Worm (Caenorhabditis elegans) whole organism, early embryonic: ENCODE measurements around the gene pqn-82.

Source experiments
- B0310.2 ChIP-seq: sonication (generic microtip); optimal IDR thresholded peaks from 2 replicates; lab custom pipeline; 2016; ENCODE audit warnings: mild to moderate bottlenecking, missing genetic modification characterization, missing compliant biosample characterization
- F13C5.2 ChIP-seq: sonication (generic microtip); optimal IDR thresholded peaks from 2 replicates; lab custom pipeline; 2017; ENCODE audit warnings: mild to moderate bottlenecking, missing genetic modification characterization, inconsistent platforms, missing compliant biosample characterization
- aly-1 ChIP-seq: sonication (generic microtip); optimal IDR thresholded peaks from 2 replicates; lab custom pipeline; 2016; ENCODE audit warnings: missing genetic modification characterization, missing compliant biosample characterization
- ama-1 ChIP-seq: fragments of 150-350 bp; optimal IDR thresholded peaks from 2 replicates; lab custom pipeline; 2014
- ceh-13 ChIP-seq: fragments of 200-800 bp; sonication (Bioruptor generic); optimal IDR thresholded peaks from 2 replicates; lab custom pipeline; 2018; ENCODE audit warnings: mild to moderate bottlenecking, missing genetic modification characterization, missing compliant biosample characterization
- ceh-36 ChIP-seq: sonication (generic microtip); optimal IDR thresholded peaks from 2 replicates; lab custom pipeline; 2016; ENCODE audit warnings: missing genetic modification characterization, inconsistent platforms, missing compliant biosample characterization
- ets-7 ChIP-seq: sonication (generic microtip); optimal IDR thresholded peaks from 2 replicates; lab custom pipeline; 2016; ENCODE audit warnings: missing genotype, missing genetic modification characterization, missing compliant biosample characterization
- flt-1 ChIP-seq: fragments of 200-800 bp; sonication (Bioruptor generic); IDR thresholded peaks from 2 replicates; pipeline ENCODE4 v1.3.6; 2022; ENCODE audit warnings: missing genetic modification characterization, missing compliant biosample characterization
- hmbx-1 ChIP-seq: sonication (generic microtip); optimal IDR thresholded peaks from 2 replicates; lab custom pipeline; 2016; ENCODE audit warnings: mild to moderate bottlenecking, missing genetic modification characterization, missing compliant biosample characterization
- hmg-4 ChIP-seq: fragments of 200-800 bp; sonication (Bioruptor generic); optimal IDR thresholded peaks from 2 replicates; lab custom pipeline; 2018; ENCODE audit warnings: mild to moderate bottlenecking, missing genetic modification characterization, missing compliant biosample characterization
- hnd-1 ChIP-seq: sonication (generic microtip); optimal IDR thresholded peaks from 2 replicates; lab custom pipeline; 2016; ENCODE audit warnings: missing genetic modification characterization, missing compliant biosample characterization
- pes-1 ChIP-seq: fragments of 200-800 bp; sonication (Bioruptor generic); IDR thresholded peaks from 2 replicates; pipeline ENCODE4 v1.3.6; 2022; ENCODE audit warnings: missing genetic modification reagents, missing genetic modification characterization, missing compliant biosample characterization
- scrt-1 ChIP-seq: fragments of 200-800 bp; sonication (Bioruptor generic); IDR thresholded peaks from 2 replicates; pipeline ENCODE4 v1.3.6; 2022; ENCODE audit warnings: missing genetic modification characterization, missing compliant biosample characterization
- sea-1 ChIP-seq: fragments of 200-800 bp; sonication (Bioruptor generic); conservative IDR thresholded peaks from 2 replicates; pipeline ENCODE4 v1.3.6; 2022; ENCODE audit warnings: missing genetic modification characterization, missing compliant biosample characterization
- tbx-11 ChIP-seq: fragments of 200-800 bp; sonication (Bioruptor generic); IDR thresholded peaks from 2 replicates; pipeline ENCODE4 v1.3.6; 2022; ENCODE audit warnings: missing genetic modification characterization, missing compliant biosample characterization
- tbx-37 ChIP-seq: fragments of 200-800 bp; sonication (Bioruptor generic); conservative IDR thresholded peaks from 2 replicates; pipeline ENCODE4 v1.3.6; 2022; ENCODE audit warnings: missing genetic modification reagents, missing genetic modification characterization, missing compliant biosample characterization
- tra-4 ChIP-seq: sonication (generic microtip); optimal IDR thresholded peaks from 2 replicates; lab custom pipeline; 2017; ENCODE audit warnings: missing genetic modification characterization, missing compliant biosample characterization

Gene pqn-82

DNA sequence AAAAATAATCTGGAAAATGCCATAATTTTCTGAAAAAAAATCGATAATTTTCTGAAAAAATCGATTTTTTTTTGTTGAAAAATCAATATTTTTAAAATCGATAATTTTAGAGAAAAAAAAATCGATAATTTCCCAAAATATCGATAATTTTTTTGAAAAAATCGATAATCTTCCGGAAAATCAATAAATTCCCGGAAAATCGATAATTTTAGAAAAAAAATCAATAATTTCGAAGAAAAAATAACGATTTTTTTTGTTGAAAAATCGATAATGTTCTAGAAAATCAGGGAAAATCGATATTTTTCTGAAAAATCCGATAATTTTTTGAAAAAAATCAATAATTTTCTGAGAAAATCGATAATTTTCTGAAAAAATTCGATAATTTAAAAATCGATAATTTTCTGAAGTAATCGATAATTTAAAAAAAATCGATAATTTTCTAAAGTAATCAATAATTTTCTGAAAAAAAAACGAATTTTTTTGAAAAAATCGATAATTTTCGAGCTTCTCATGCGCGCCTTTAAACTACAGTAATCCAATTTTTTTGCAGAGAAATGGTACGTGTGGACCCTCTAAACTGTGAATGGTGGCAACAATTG is 27.5 kb downstream of the pqn-82 start:
- TF ChIP-seq hnd-1 (tag; lab: Kevin White, UChicago): no peak
- no peak for TF ChIP-seq scrt-1 (GFP tag; lab: Robert Waterston, UW)
- no peak for TF ChIP-seq ceh-13 (GFP tag; lab: Kevin White, UChicago)

DNA sequence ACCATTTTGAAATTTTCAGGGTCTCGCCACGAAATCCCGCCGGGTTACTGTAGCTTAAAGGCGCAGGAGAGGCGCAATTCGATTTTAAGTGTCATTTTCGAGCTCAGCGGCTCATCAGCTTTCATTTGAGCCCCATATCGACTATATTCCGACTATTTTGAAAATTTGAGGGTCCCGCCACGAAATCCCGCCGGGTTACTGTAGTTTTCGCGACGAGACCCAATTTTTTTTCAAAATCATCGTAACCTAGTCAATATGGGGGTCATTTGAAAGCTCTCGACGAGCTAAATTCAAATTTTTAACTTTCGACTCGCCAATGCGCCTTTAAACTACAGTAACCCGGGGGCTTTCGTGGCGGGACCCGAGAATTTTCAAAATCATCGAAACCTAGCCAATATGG is 28.3 kb downstream of the pqn-82 start:
- TF ChIP-seq aly-1 (tag; lab: Kevin White, UChicago) (no peak), sea-1 (GFP tag; lab: Robert Waterston, UW) (no peak), ama-1 (lab: Kevin White, UChicago) (no peak), tbx-37 (GFP tag; lab: Robert Waterston, UW) (no peak), tra-4 (tag; lab: Kevin White, UChicago) (no peak), ceh-13 (GFP tag; lab: Kevin White, UChicago) (no peak), hmbx-1 (no peak), scrt-1 (GFP tag; lab: Robert Waterston, UW) (no peak), tbx-11 (GFP tag; lab: Robert Waterston, UW) (no peak), B0310.2 (tag; lab: Kevin White, UChicago) (no peak), pes-1 (GFP tag; lab: Robert Waterston, UW) (no peak), hnd-1 (tag; lab: Kevin White, UChicago) (no peak), hmg-4 (no peak), flt-1 (GFP tag; lab: Robert Waterston, UW) (no peak), ceh-36 (tag; lab: Kevin White, UChicago) (no peak), ets-7 (no peak)

DNA sequence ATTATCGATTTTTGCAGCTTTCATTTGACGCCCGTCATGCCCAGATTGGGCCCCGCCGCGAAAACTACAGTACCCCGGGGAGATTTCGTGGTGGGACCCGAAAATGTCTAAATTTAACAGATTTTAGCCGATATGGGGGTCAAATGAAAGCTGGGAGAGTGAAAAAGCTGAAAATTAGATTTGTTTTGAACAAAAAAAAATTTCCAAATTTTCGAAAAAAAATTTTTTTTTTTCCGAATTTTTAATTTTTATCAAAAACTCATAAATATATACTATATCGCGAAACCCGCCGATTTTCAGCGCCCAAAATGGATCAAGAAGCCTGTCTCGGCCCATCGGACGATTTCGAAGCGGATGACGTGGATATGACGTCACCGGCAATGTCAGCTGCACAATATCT is 29.2 kb downstream of the pqn-82 start, which contains the start of gene smi-1:
Gene smi-1, plus strand, starts transcription at position 301 of the 400 bp plus-strand sequence.
- no peak for TF ChIP-seq pes-1 (GFP tag; lab: Robert Waterston, UW)
- no peak for TF ChIP-seq hnd-1 (tag; lab: Kevin White, UChicago)
- TF ChIP-seq ets-7: no peak
- TF ChIP-seq scrt-1 (GFP tag; lab: Robert Waterston, UW): no peak
- TF ChIP-seq ceh-13 (GFP tag; lab: Kevin White, UChicago): no peak
- TF ChIP-seq flt-1 (GFP tag; lab: Robert Waterston, UW): no peak
- no peak for TF ChIP-seq ceh-36 (tag; lab: Kevin White, UChicago)
- no peak for TF ChIP-seq tra-4 (tag; lab: Kevin White, UChicago)
- TF ChIP-seq sea-1 (GFP tag; lab: Robert Waterston, UW): no peak
- TF ChIP-seq tbx-37 (GFP tag; lab: Robert Waterston, UW): no peak
- no peak for TF ChIP-seq tbx-11 (GFP tag; lab: Robert Waterston, UW)
- TF ChIP-seq B0310.2 (tag; lab: Kevin White, UChicago): no peak
- no peak for TF ChIP-seq aly-1 (tag; lab: Kevin White, UChicago)
- no peak for TF ChIP-seq F13C5.2 (tag; lab: Kevin White, UChicago)
- TF ChIP-seq hmg-4: no peak
- TF ChIP-seq hmbx-1: no peak
- no peak for TF ChIP-seq ama-1 (lab: Kevin White, UChicago)

DNA sequence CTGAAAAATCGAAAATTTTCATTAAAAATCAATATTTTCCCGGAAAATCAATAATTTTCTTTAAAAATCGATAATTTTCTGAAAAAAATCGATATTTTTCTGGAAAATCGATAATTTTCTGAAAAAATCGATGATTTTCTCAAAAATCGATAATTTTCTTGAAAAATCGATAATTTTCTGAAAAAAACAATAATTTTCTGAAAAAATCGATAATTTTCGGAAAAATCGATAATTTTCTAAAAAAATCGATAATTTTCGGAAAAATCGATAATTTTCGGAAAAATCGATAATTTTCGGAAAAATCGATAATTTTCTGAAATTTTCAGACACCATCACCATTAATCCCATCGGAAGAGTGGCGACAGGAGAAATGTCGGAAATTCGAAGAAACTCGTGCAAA is 30.1 kb downstream of the pqn-82 start:
- TF ChIP-seq B0310.2 (tag; lab: Kevin White, UChicago): no peak
- TF ChIP-seq ets-7: no peak
- no peak for TF ChIP-seq tbx-11 (GFP tag; lab: Robert Waterston, UW)
- no peak for TF ChIP-seq sea-1 (GFP tag; lab: Robert Waterston, UW)
- no peak for TF ChIP-seq scrt-1 (GFP tag; lab: Robert Waterston, UW)
- no peak for TF ChIP-seq F13C5.2 (tag; lab: Kevin White, UChicago)
- TF ChIP-seq ceh-36 (tag; lab: Kevin White, UChicago): no peak
- TF ChIP-seq tra-4 (tag; lab: Kevin White, UChicago): no peak
- no peak for TF ChIP-seq hmbx-1
- TF ChIP-seq hmg-4: no peak
- TF ChIP-seq ceh-13 (GFP tag; lab: Kevin White, UChicago): no peak
- no peak for TF ChIP-seq ama-1 (lab: Kevin White, UChicago)
- TF ChIP-seq hnd-1 (tag; lab: Kevin White, UChicago): no peak
- TF ChIP-seq aly-1 (tag; lab: Kevin White, UChicago): no peak
- TF ChIP-seq pes-1 (GFP tag; lab: Robert Waterston, UW): no peak
- TF ChIP-seq tbx-37 (GFP tag; lab: Robert Waterston, UW): no peak
- no peak for TF ChIP-seq flt-1 (GFP tag; lab: Robert Waterston, UW)

DNA sequence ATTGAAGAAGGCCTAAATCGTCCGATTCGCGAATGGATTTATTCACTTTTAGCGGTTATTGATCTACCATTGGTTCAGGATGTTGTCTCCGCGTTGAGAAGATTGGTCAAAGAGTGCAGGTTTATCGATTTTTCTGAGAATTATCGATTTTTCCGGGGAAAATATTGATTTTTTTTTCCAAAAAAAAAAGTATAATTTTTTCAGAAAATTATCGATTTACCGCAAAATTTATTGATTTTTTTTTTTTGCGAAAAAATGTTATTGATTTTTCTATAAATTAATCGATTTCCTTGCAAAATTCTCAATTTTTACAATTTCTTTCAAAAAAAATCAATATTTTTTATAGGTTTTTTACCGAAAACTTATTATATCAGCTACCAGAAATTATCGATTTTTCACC is 31.4 kb downstream of the pqn-82 start:
- no peak for TF ChIP-seq sea-1 (GFP tag; lab: Robert Waterston, UW)
- TF ChIP-seq flt-1 (GFP tag; lab: Robert Waterston, UW): no peak
- TF ChIP-seq aly-1 (tag; lab: Kevin White, UChicago): no peak
- TF ChIP-seq ceh-13 (GFP tag; lab: Kevin White, UChicago): no peak
- TF ChIP-seq F13C5.2 (tag; lab: Kevin White, UChicago): no peak
- no peak for TF ChIP-seq tbx-37 (GFP tag; lab: Robert Waterston, UW)
- TF ChIP-seq hnd-1 (tag; lab: Kevin White, UChicago): no peak
- TF ChIP-seq ceh-36 (tag; lab: Kevin White, UChicago): no peak

DNA sequence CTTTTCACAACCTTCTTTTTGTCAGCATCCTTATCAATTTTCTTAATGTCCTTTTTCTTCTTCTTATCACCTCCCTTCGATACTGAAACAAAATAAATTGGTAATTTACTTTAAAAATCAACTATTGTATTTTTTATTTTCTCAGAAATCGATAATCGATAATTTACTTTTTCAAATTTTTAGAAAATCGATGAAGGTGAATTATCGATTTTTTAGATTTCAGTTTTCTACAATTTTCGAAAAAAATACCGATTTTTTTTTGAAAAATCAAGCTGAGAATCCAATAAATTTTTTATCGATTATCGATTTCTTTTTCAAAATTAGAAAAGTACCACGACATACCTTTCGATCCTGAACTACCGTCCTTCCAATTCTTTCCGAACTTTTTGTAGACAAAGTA is 33.8 kb downstream of the pqn-82 start:
- no peak for TF ChIP-seq aly-1 (tag; lab: Kevin White, UChicago)
- no peak for TF ChIP-seq F13C5.2 (tag; lab: Kevin White, UChicago)
- TF ChIP-seq scrt-1 (GFP tag; lab: Robert Waterston, UW): no peak
- no peak for TF ChIP-seq pes-1 (GFP tag; lab: Robert Waterston, UW)
- TF ChIP-seq hmg-4: no peak
- no peak for TF ChIP-seq tbx-11 (GFP tag; lab: Robert Waterston, UW)
- no peak for TF ChIP-seq sea-1 (GFP tag; lab: Robert Waterston, UW)
- no peak for TF ChIP-seq ama-1 (lab: Kevin White, UChicago)
- no peak for TF ChIP-seq hnd-1 (tag; lab: Kevin White, UChicago)
- no peak for TF ChIP-seq B0310.2 (tag; lab: Kevin White, UChicago)
- TF ChIP-seq tbx-37 (GFP tag; lab: Robert Waterston, UW): no peak

DNA sequence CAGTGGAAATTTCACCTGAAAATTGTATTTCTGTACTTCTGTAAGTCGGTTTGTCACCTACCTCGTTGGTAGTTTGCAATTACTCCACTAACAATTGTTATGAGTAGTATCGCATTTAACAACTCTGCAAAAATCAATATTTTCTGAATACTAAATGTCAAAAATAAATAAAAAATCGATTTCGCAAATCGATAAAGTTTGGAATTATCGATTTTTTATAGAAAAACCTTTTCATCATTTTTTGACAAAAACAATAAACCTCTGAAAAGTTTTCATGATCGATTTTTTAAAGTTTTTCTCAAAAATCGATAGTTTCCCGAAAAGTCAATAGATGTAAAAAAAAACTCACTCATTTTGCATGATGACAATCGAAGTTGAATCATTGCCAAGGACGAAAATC is 38.1 kb downstream of the pqn-82 start:
- TF ChIP-seq ets-7 (no peak), scrt-1 (GFP tag; lab: Robert Waterston, UW) (no peak), tbx-37 (GFP tag; lab: Robert Waterston, UW) (no peak), ceh-13 (GFP tag; lab: Kevin White, UChicago) (no peak), F13C5.2 (tag; lab: Kevin White, UChicago) (no peak), B0310.2 (tag; lab: Kevin White, UChicago) (no peak), hmg-4 (no peak), sea-1 (GFP tag; lab: Robert Waterston, UW) (no peak), ama-1 (lab: Kevin White, UChicago) (no peak), hmbx-1 (no peak), tbx-11 (GFP tag; lab: Robert Waterston, UW) (no peak), flt-1 (GFP tag; lab: Robert Waterston, UW) (no peak), hnd-1 (tag; lab: Kevin White, UChicago) (no peak), pes-1 (GFP tag; lab: Robert Waterston, UW) (no peak)
